Worm (Caenorhabditis elegans): Measurements from ENCODE around the gene mtx-2.

Gene mtx-2

DNA sequence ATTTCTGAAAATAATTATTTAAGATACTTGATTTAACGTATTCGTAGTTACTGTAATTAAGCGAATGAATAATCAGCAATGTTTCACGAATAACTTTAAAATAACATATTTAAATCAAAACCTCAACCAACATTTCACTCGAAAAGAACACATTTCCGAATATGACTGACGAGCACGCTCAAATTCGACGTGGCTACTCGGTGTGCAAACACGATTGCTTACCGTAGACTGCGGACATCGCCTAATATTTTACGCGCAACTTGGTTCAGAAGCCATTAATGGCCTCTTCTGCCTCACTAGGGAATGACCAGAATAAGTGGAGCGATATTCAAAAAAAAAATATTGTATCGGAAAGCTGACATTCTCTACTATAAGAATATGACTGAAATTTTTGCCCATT, 6.6 kb upstream of the mtx-2 start, which contains the start of gene snu-23:
Gene snu-23 (minus strand): TSS at position 156 of the 400 bp plus-strand sequence.
- peak; percentile 68 for TF ChIP-seq crh-2 (tag; optimal IDR thresholded peaks at IDR 0.05)
- TF ChIP-seq lsy-2 (tag; optimal IDR thresholded peaks at IDR 0.05) = peak; percentile 58 to 96
- peak; percentile 38 for TF ChIP-seq unc-55 (GFP tag; optimal IDR thresholded peaks at IDR 0.05)
- TF ChIP-seq C34F6.9 (tag; optimal IDR thresholded peaks at IDR 0.05) = peak; percentile 45
- no peak for TF ChIP-seq nhr-237 (tag; optimal IDR thresholded peaks at IDR 0.05)
- peak; percentile 43 for TF ChIP-seq nhr-129 (tag; optimal IDR thresholded peaks at IDR 0.05)
- TF ChIP-seq lin-13 (GFP tag; optimal IDR thresholded peaks at IDR 0.05) = peak; percentile 12
- no peak for TF ChIP-seq aly-2 (tag; optimal IDR thresholded peaks at IDR 0.05)

ce11 chrIII:7768963-7769362, 5.6 kb upstream of the mtx-2 start, which contains the start of gene ZK686.3:
Gene ZK686.3, minus strand, starts transcription at chrIII:7769063.
- TF ChIP-seq nhr-21 (tag; optimal IDR thresholded peaks at IDR 0.05) (no peak), fos-1 (tag; optimal IDR thresholded peaks at IDR 0.05) (no peak), ZK546.5 (tag; optimal IDR thresholded peaks at IDR 0.05) (no peak), elt-1 (tag; optimal IDR thresholded peaks at IDR 0.05) (no peak), ama-1 (optimal IDR thresholded peaks at IDR 0.05) (no peak), nhr-237 (tag; optimal IDR thresholded peaks at IDR 0.05) (no peak), nhr-11 (tag; optimal IDR thresholded peaks at IDR 0.05) (no peak), lin-11 (tag; optimal IDR thresholded peaks at IDR 0.05) (no peak), skn-1 (tag; optimal IDR thresholded peaks at IDR 0.05) (no peak), lin-39 (tag; optimal IDR thresholded peaks at IDR 0.05) (no peak), mdl-1 (tag; optimal IDR thresholded peaks at IDR 0.05) (no peak), unc-55 (GFP tag; optimal IDR thresholded peaks at IDR 0.05) (no peak), unc-62 (GFP tag; optimal IDR thresholded peaks at IDR 0.05) (no peak), ceh-16 (tag; optimal IDR thresholded peaks at IDR 0.05) (no peak), ztf-1 (GFP tag; conservative IDR thresholded peaks at IDR 0.05) (no peak), crh-2 (tag; optimal IDR thresholded peaks at IDR 0.05) (no peak), ztf-4 (tag; optimal IDR thresholded peaks at IDR 0.05) (no peak), mab-5 (tag; optimal IDR thresholded peaks at IDR 0.05) (no peak)

ce11 chrIII:7767415-7767814, 4.0 kb upstream of the mtx-2 start, which contains the start of gene ZK686.5:
Gene ZK686.5, minus strand, starts transcription at chrIII:7767515.
- TF ChIP-seq fos-1 (tag; optimal IDR thresholded peaks at IDR 0.05) (no peak), ama-1 (optimal IDR thresholded peaks at IDR 0.05) (no peak), nhr-23 (tag; optimal IDR thresholded peaks at IDR 0.05) (no peak), aly-2 (tag; optimal IDR thresholded peaks at IDR 0.05) (no peak), nhr-11 (tag; optimal IDR thresholded peaks at IDR 0.05) (no peak), ceh-82 (tag; optimal IDR thresholded peaks at IDR 0.05) (no peak)

ce11 chrIII:7765974-7766373, 2.6 kb upstream of the mtx-2 start, which contains the start of gene ZK686.2:
Gene ZK686.2, minus strand, starts transcription at chrIII:7766052.
- TF ChIP-seq nhr-237 (tag; optimal IDR thresholded peaks at IDR 0.05) (no peak), ztf-4 (tag; optimal IDR thresholded peaks at IDR 0.05) (no peak), blmp-1 (tag; optimal IDR thresholded peaks at IDR 0.05; ENCODE audit: insufficient read depth) (no peak), aly-2 (tag; optimal IDR thresholded peaks at IDR 0.05) (no peak), F13H6.1 (tag; optimal IDR thresholded peaks at IDR 0.05) (no peak), gmeb-1 (tag; optimal IDR thresholded peaks at IDR 0.05) (peak; percentile 47), mbf-1 (tag; optimal IDR thresholded peaks at IDR 0.05) (no peak), C34F6.9 (tag; optimal IDR thresholded peaks at IDR 0.05) (peak; percentile 38), zag-1 (tag; optimal IDR thresholded peaks at IDR 0.05) (no peak), ZK546.5 (tag; optimal IDR thresholded peaks at IDR 0.05) (no peak), nhr-77 (tag; optimal IDR thresholded peaks at IDR 0.05) (no peak), lin-39 (tag; optimal IDR thresholded peaks at IDR 0.05) (no peak), mdl-1 (tag; optimal IDR thresholded peaks at IDR 0.05) (no peak), nhr-11 (tag; optimal IDR thresholded peaks at IDR 0.05) (no peak), ama-1 (optimal IDR thresholded peaks at IDR 0.05) (no peak), sem-4 (tag; optimal IDR thresholded peaks at IDR 0.05) (no peak), ceh-82 (tag; optimal IDR thresholded peaks at IDR 0.05) (no peak), skn-1 (tag; optimal IDR thresholded peaks at IDR 0.05) (no peak), elt-3 (tag; optimal IDR thresholded peaks at IDR 0.05) (no peak), lin-13 (GFP tag; optimal IDR thresholded peaks at IDR 0.05) (peak; percentile 37), lsy-2 (tag; optimal IDR thresholded peaks at IDR 0.05) (peak; percentile 3 to 81), unc-39 (tag; optimal IDR thresholded peaks at IDR 0.05) (no peak), mab-5 (tag; optimal IDR thresholded peaks at IDR 0.05) (peak; percentile 46), nhr-23 (tag; optimal IDR thresholded peaks at IDR 0.05) (no peak), R02D3.7 (tag; optimal IDR thresholded peaks at IDR 0.05) (peak; percentile 71), ztf-11 (tag; optimal IDR thresholded peaks at IDR 0.05) (no peak), elt-1 (tag; optimal IDR thresholded peaks at IDR 0.05) (no peak), ztf-1 (GFP tag; conservative IDR thresholded peaks at IDR 0.05) (no peak), Y55F3AM.14 (GFP tag; optimal IDR thresholded peaks at IDR 0.05) (no peak), fos-1 (tag; optimal IDR thresholded peaks at IDR 0.05) (no peak), egl-27 (tag; optimal IDR thresholded peaks at IDR 0.05) (no peak), crh-2 (tag; optimal IDR thresholded peaks at IDR 0.05) (peak; percentile 33), unc-55 (GFP tag; optimal IDR thresholded peaks at IDR 0.05) (peak; percentile 60), snpc-4 (tag; optimal IDR thresholded peaks at IDR 0.05) (no peak), nhr-25 (tag; optimal IDR thresholded peaks at IDR 0.05) (no peak), dmd-4 (tag; optimal IDR thresholded peaks at IDR 0.05) (no peak), unc-62 (GFP tag; optimal IDR thresholded peaks at IDR 0.05) (no peak)

Measured in whole organism, L2 larva.